Fruit fly (Drosophila melanogaster) S2 (cell line): ENCODE results near the gene CG43175.

Experiments used
- CG8478 ChIP-seq: fragments of >200 bp; optimal IDR thresholded peaks from 2 replicates; lab custom pipeline; 2018
- CTCF ChIP-seq, 2 experiments: fragments of >200 bp; optimal IDR thresholded peaks; 2 replicates each; lab custom pipeline; 2018

The CG43175 gene

dm6 chr3R:17630417-17630816, at the start of gene CG43175:
Gene CG43175 (plus strand): TSS chr3R:17630717.
- TF ChIP-seq CTCF (optimal IDR thresholded peaks at IDR 0.05; lab: Kevin White, UChicago): no peak
- TF ChIP-seq CG8478 (lab: Kevin White, UChicago): no peak

- TF ChIP-seq CG8478 (lab: Kevin White, UChicago) (no peak), CTCF (optimal IDR thresholded peaks at IDR 0.05; lab: Kevin White, UChicago) (no peak)
Measured at dm6 chr3R:17583658-17584460, 46.7 kb upstream of the CG43175 start.

dm6 chr3R:17588805-17589204, 41.7 kb upstream of the CG43175 start:
- TF ChIP-seq CG8478 (lab: Kevin White, UChicago) (no peak), CTCF (optimal IDR thresholded peaks at IDR 0.05; lab: Kevin White, UChicago) (no peak)

dm6 chr3R:17591831-17592230, 38.7 kb upstream of the CG43175 start:
- TF ChIP-seq CG8478 (lab: Kevin White, UChicago): no peak
- no peak for TF ChIP-seq CTCF (optimal IDR thresholded peaks at IDR 0.05; lab: Kevin White, UChicago)

dm6 chr3R:17593470-17593869, 37.0 kb upstream of the CG43175 start:
- TF ChIP-seq CG8478 (lab: Kevin White, UChicago) (no peak), CTCF (optimal IDR thresholded peaks at IDR 0.05; lab: Kevin White, UChicago) (no peak)

dm6 chr3R:17594086-17594485, 36.4 kb upstream of the CG43175 start, which contains the start of gene Sgs5bis:
Gene Sgs5bis (plus strand): TSS chr3R:17594386.
- no peak for TF ChIP-seq CG8478 (lab: Kevin White, UChicago)
- TF ChIP-seq CTCF (optimal IDR thresholded peaks at IDR 0.05; lab: Kevin White, UChicago): no peak

- no peak for TF ChIP-seq CG8478 (lab: Kevin White, UChicago)
- TF ChIP-seq CTCF (optimal IDR thresholded peaks at IDR 0.05; lab: Kevin White, UChicago): no peak
Measured at dm6 chr3R:17595084-17595483, 35.4 kb upstream of the CG43175 start, which contains the start of gene Sgs5. Gene Sgs5 (plus strand): TSS chr3R:17595362.

dm6 chr3R:17596236-17596635, 34.3 kb upstream of the CG43175 start, which contains the start of gene CG7606:
Gene CG7606 (plus strand): TSS chr3R:17596536.
- TF ChIP-seq CG8478 (lab: Kevin White, UChicago): no peak
- TF ChIP-seq CTCF (optimal IDR thresholded peaks at IDR 0.05; lab: Kevin White, UChicago): no peak

- TF ChIP-seq CTCF (optimal IDR thresholded peaks at IDR 0.05; lab: Kevin White, UChicago) (no peak), CG8478 (lab: Kevin White, UChicago) (no peak)
Measured at dm6 chr3R:17599695-17600094, 30.8 kb upstream of the CG43175 start.

- TF ChIP-seq CG8478 (lab: Kevin White, UChicago) (no peak), CTCF (optimal IDR thresholded peaks at IDR 0.05; lab: Kevin White, UChicago) (no peak)
Measured at dm6 chr3R:17601866-17602265, 28.7 kb upstream of the CG43175 start.

dm6 chr3R:17602974-17603373, 27.5 kb upstream of the CG43175 start:
- TF ChIP-seq CTCF (optimal IDR thresholded peaks at IDR 0.05; lab: Kevin White, UChicago) (no peak), CG8478 (lab: Kevin White, UChicago) (no peak)

- TF ChIP-seq CG8478 (lab: Kevin White, UChicago) (no peak), CTCF (optimal IDR thresholded peaks at IDR 0.05; lab: Kevin White, UChicago) (peak in 1 of 2 experiments; percentile 23)
Measured at dm6 chr3R:17603717-17604116, 26.8 kb upstream of the CG43175 start.

dm6 chr3R:17604198-17604879, 26.2 kb upstream of the CG43175 start:
- no peak for TF ChIP-seq CG8478 (lab: Kevin White, UChicago)
- TF ChIP-seq CTCF (optimal IDR thresholded peaks at IDR 0.05; lab: Kevin White, UChicago): no peak

- no peak for TF ChIP-seq CG8478 (lab: Kevin White, UChicago)
- no peak for TF ChIP-seq CTCF (optimal IDR thresholded peaks at IDR 0.05; lab: Kevin White, UChicago)
Measured at dm6 chr3R:17604880-17605667, 25.4 kb upstream of the CG43175 start.
